Fruit fly (Drosophila melanogaster): ENCODE results near the gene CstF50.

The CstF50 gene

dm6 chr3R:31689727-31690126, 47.0 kb downstream of the CstF50 start:
- TF ChIP-seq CG1621 (tag; optimal IDR thresholded peaks at IDR 0.05) (no peak), CG3032 (tag; optimal IDR thresholded peaks at IDR 0.05) (peak; percentile 18), CG6276 (GFP tag; optimal IDR thresholded peaks at IDR 0.05) (peak; percentile 43), fd59A (GFP tag; optimal IDR thresholded peaks at IDR 0.05) (no peak), CG3919 (GFP tag; optimal IDR thresholded peaks at IDR 0.05) (peak; percentile 57), net (GFP tag; optimal IDR thresholded peaks at IDR 0.05) (peak; percentile 6), CG6163 (GFP tag; IDR thresholded peaks at IDR 0.05) (peak; percentile 33; the same call in 1 of the 3 replicates), salr (GFP tag; optimal IDR thresholded peaks at IDR 0.05) (peak in 1 of 2 experiments; percentile 73), CG6854 (GFP tag; optimal IDR thresholded peaks at IDR 0.05) (no peak), CG7368 (GFP tag; optimal IDR thresholded peaks at IDR 0.05) (no peak), Eip78C (GFP tag) (peak; percentile 83), achi (GFP tag; optimal IDR thresholded peaks at IDR 0.05) (peak; percentile 51), svp (GFP tag) (no peak), CG11762 (GFP tag; optimal IDR thresholded peaks at IDR 0.05; ENCODE audit: insufficient read depth) (peak; percentile 30), pdm3 (GFP tag; optimal IDR thresholded peaks at IDR 0.05) (peak; percentile 63), Hr4 (GFP tag; optimal IDR thresholded peaks at IDR 0.05) (peak; percentile 82), CG6808 (GFP tag; optimal IDR thresholded peaks at IDR 0.05) (no peak), CG11902 (GFP tag; optimal IDR thresholded peaks at IDR 0.05) (no peak), CG32006 (GFP tag; optimal IDR thresholded peaks at IDR 0.05) (peak; percentile 87), Hr39 (GFP tag; optimal IDR thresholded peaks at IDR 0.05) (no peak), CG8119 (GFP tag; IDR thresholded peaks at IDR 0.05) (peak; percentile 47; the same call in 1 of the 3 replicates), CG15336 (GFP tag; IDR thresholded peaks at IDR 0.05) (peak; percentile 56), Sox14 (GFP tag; optimal IDR thresholded peaks at IDR 0.05) (peak; percentile 29), CG9139 (GFP tag; optimal IDR thresholded peaks at IDR 0.05) (no peak), OdsH (GFP tag; optimal IDR thresholded peaks at IDR 0.05) (peak; percentile 30), dac (GFP tag; optimal IDR thresholded peaks at IDR 0.05) (peak; percentile 72), CG4318 (GFP tag; optimal IDR thresholded peaks at IDR 0.05) (peak; percentile 70), Eip93F (GFP tag; optimal IDR thresholded peaks at IDR 0.05) (no peak), CG10631 (GFP tag; optimal IDR thresholded peaks at IDR 0.05) (peak; percentile 72), CG16779 (tag; optimal IDR thresholded peaks at IDR 0.05) (no peak), lz (GFP tag; optimal IDR thresholded peaks at IDR 0.05) (no peak), Eip75B (GFP tag; optimal IDR thresholded peaks at IDR 0.05) (peak; percentile 48), Ets96B (tag; optimal IDR thresholded peaks at IDR 0.05) (peak; percentile 8), CG10669 (GFP tag; optimal IDR thresholded peaks at IDR 0.05) (peak; percentile 15), acj6 (GFP tag; optimal IDR thresholded peaks at IDR 0.05) (peak; percentile 45), CG8319 (GFP tag; optimal IDR thresholded peaks at IDR 0.05) (no peak)

dm6 chr3R:31688671-31689642, 47.8 kb downstream of the CstF50 start:
- TF ChIP-seq Met (GFP tag; optimal IDR thresholded peaks at IDR 0.05) (peak; percentile 63), Eip75B (GFP tag; optimal IDR thresholded peaks at IDR 0.05) (no peak), Hr4 (GFP tag; optimal IDR thresholded peaks at IDR 0.05) (peak; percentile 70), cyc (GFP tag; optimal IDR thresholded peaks at IDR 0.05) (peak; percentile 50), lz (GFP tag; optimal IDR thresholded peaks at IDR 0.05) (peak; percentile 70), CG11762 (GFP tag; optimal IDR thresholded peaks at IDR 0.05; ENCODE audit: insufficient read depth) (peak; percentile 39), CG1621 (tag; optimal IDR thresholded peaks at IDR 0.05) (peak; percentile 12), achi (GFP tag; optimal IDR thresholded peaks at IDR 0.05) (peak; percentile 62), CG32006 (GFP tag; optimal IDR thresholded peaks at IDR 0.05) (peak; percentile 69), OdsH (GFP tag; optimal IDR thresholded peaks at IDR 0.05) (peak; percentile 67), net (GFP tag; optimal IDR thresholded peaks at IDR 0.05) (peak; percentile 47), vri (GFP tag; optimal IDR thresholded peaks at IDR 0.05) (no peak), topi (GFP tag; optimal IDR thresholded peaks at IDR 0.05) (peak; percentile 72), CG34406 (GFP tag; optimal IDR thresholded peaks at IDR 0.05) (peak; percentile 65), Ets21C (GFP tag; optimal IDR thresholded peaks at IDR 0.05) (peak; percentile 27), Eip93F (GFP tag; optimal IDR thresholded peaks at IDR 0.05) (no peak), ss (GFP tag; optimal IDR thresholded peaks at IDR 0.05) (peak in 1 of 2 experiments; percentile 12), Blimp-1 (GFP tag; optimal IDR thresholded peaks at IDR 0.05) (peak; percentile 27), CG6163 (GFP tag; IDR thresholded peaks at IDR 0.05) (peak; percentile 51; the same call in 2 of the 3 replicates), salr (GFP tag; optimal IDR thresholded peaks at IDR 0.05) (peak in 1 of 2 experiments; percentile 59), CG7368 (GFP tag; optimal IDR thresholded peaks at IDR 0.05) (peak; percentile 44), fd59A (GFP tag; optimal IDR thresholded peaks at IDR 0.05) (peak; percentile 45), CG11902 (GFP tag; optimal IDR thresholded peaks at IDR 0.05) (peak; percentile 16), CG15336 (GFP tag; IDR thresholded peaks at IDR 0.05) (no peak), CG10631 (GFP tag; optimal IDR thresholded peaks at IDR 0.05) (peak; percentile 32), Sox14 (GFP tag; optimal IDR thresholded peaks at IDR 0.05) (peak; percentile 38), esn (GFP tag; optimal IDR thresholded peaks at IDR 0.05) (peak; percentile 64)

All from whole organism, prepupa.